Worm (Caenorhabditis elegans) whole organism, L4/young adult: ENCODE results near the gene C01G10.18.
A peak's percentile ranks its signal among the peaks of the same experiment; 100 is the strongest.

Experiments used
- W03F9.2 ChIP-seq: fragments of 150-350 bp; optimal IDR thresholded peaks from 2 replicates; lab custom pipeline; 2014; ENCODE audit warnings: missing biosample characterization, missing genetic modification characterization
- dao-5 ChIP-seq: sonication (generic microtip); optimal IDR thresholded peaks from 2 replicates; lab custom pipeline; 2016; ENCODE audit warnings: missing genotype, missing genetic modification characterization, moderate library complexity, missing compliant biosample characterization
- him-1 ChIP-seq: sonication (generic microtip); optimal IDR thresholded peaks from 2 replicates; lab custom pipeline; 2016; ENCODE audit warnings: missing genotype, missing genetic modification reagents, missing genetic modification characterization, missing compliant biosample characterization

Gene C01G10.18

ce11 chrV:15068378-15068777 is 20.1 kb downstream of the C01G10.18 start, which contains the start of gene dnj-3:
dnj-3 (plus strand) TSS chrV:15068678.
- TF ChIP-seq W03F9.2 (tag; lab: Kevin White, UChicago) (no peak), dao-5 (tag; lab: Kevin White, UChicago) (no peak), him-1 (tag; lab: Kevin White, UChicago) (no peak)

ce11 chrV:15067165-15067564 is 21.3 kb downstream of the C01G10.18 start, which contains the start of gene C25D7.10:
C25D7.10 (plus strand) TSS chrV:15067465.
- TF ChIP-seq him-1 (tag; lab: Kevin White, UChicago) (no peak), dao-5 (tag; lab: Kevin White, UChicago) (no peak), W03F9.2 (tag; lab: Kevin White, UChicago) (no peak)

- TF ChIP-seq dao-5 (tag; lab: Kevin White, UChicago) (no peak), him-1 (tag; lab: Kevin White, UChicago) (no peak), W03F9.2 (tag; lab: Kevin White, UChicago) (no peak)
Observed at ce11 chrV:15065837-15066348, 22.6 kb downstream of the C01G10.18 start, which contains the start of gene otub-1. otub-1 (plus strand) TSS chrV:15066298.

ce11 chrV:15065068-15065744 is 23.3 kb downstream of the C01G10.18 start, which contains the start of gene C25D7.9:
C25D7.9 (plus strand) TSS chrV:15065135.
- TF ChIP-seq him-1 (tag; lab: Kevin White, UChicago) (no peak), dao-5 (tag; lab: Kevin White, UChicago) (no peak), W03F9.2 (tag; lab: Kevin White, UChicago) (no peak)

- no peak for TF ChIP-seq W03F9.2 (tag; lab: Kevin White, UChicago)
- no peak for TF ChIP-seq dao-5 (tag; lab: Kevin White, UChicago)
- TF ChIP-seq him-1 (tag; lab: Kevin White, UChicago): no peak
Observed at ce11 chrV:15063987-15064386, 24.5 kb downstream of the C01G10.18 start, which contains the start of gene rap-2. rap-2 (minus strand) TSS chrV:15064087.

ce11 chrV:15060595-15060994 is 27.9 kb downstream of the C01G10.18 start:
- no peak for TF ChIP-seq him-1 (tag; lab: Kevin White, UChicago)
- no peak for TF ChIP-seq dao-5 (tag; lab: Kevin White, UChicago)
- TF ChIP-seq W03F9.2 (tag; lab: Kevin White, UChicago): no peak

- TF ChIP-seq W03F9.2 (tag; lab: Kevin White, UChicago) (peak; percentile 32), him-1 (tag; lab: Kevin White, UChicago) (no peak)
Observed at ce11 chrV:15059534-15059933, 29.0 kb downstream of the C01G10.18 start, which contains the start of the genes mcm-3 and C25D7.15. mcm-3 (minus strand) TSS chrV:15059599. C25D7.15 (plus strand) TSS chrV:15059808.

ce11 chrV:15058965-15059364 is 29.5 kb downstream of the C01G10.18 start:
- TF ChIP-seq dao-5 (tag; lab: Kevin White, UChicago) (no peak), him-1 (tag; lab: Kevin White, UChicago) (no peak), W03F9.2 (tag; lab: Kevin White, UChicago) (no peak)

ce11 chrV:15058423-15058822 is 30.1 kb downstream of the C01G10.18 start:
- TF ChIP-seq W03F9.2 (tag; lab: Kevin White, UChicago) (no peak), dao-5 (tag; lab: Kevin White, UChicago) (no peak), him-1 (tag; lab: Kevin White, UChicago) (no peak)

- TF ChIP-seq W03F9.2 (tag; lab: Kevin White, UChicago) (no peak), him-1 (tag; lab: Kevin White, UChicago) (no peak), dao-5 (tag; lab: Kevin White, UChicago) (no peak)
Observed at ce11 chrV:15057724-15058123, 30.8 kb downstream of the C01G10.18 start.

ce11 chrV:15056346-15056839 is 32.1 kb downstream of the C01G10.18 start:
- no peak for TF ChIP-seq dao-5 (tag; lab: Kevin White, UChicago)
- no peak for TF ChIP-seq him-1 (tag; lab: Kevin White, UChicago)
- TF ChIP-seq W03F9.2 (tag; lab: Kevin White, UChicago): no peak

ce11 chrV:15055873-15056272 is 32.6 kb downstream of the C01G10.18 start, which contains the start of gene C25D7.16:
C25D7.16 (plus strand) TSS chrV:15056173.
- no peak for TF ChIP-seq him-1 (tag; lab: Kevin White, UChicago)

ce11 chrV:15054733-15055132 is 33.8 kb downstream of the C01G10.18 start:
- TF ChIP-seq dao-5 (tag; lab: Kevin White, UChicago) (no peak), W03F9.2 (tag; lab: Kevin White, UChicago) (no peak), him-1 (tag; lab: Kevin White, UChicago) (no peak)
